Fruit fly (Drosophila melanogaster): ENCODE measurements around the gene muc.
A peak's percentile ranks its signal among the peaks of the same experiment; 100 is the strongest.

The muc gene

DNA sequence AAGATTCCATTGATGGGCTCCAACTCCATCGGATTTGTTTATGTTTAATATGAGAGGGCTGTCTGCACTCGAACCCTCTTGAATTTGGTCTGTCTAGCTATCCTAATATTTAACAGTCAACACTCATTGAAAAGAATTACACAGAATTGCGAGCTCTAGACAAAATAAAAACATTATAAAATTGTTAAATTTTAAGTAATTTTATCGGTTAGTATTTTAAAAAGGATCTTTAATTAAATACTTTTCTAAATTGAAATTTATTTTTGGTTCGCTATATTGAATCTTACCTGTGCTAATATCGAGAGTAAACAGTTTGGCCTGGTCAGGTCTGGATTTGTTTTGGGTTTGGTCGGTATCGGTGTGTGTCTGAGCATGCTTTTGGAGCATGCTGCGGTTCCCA, 25.0 kb upstream of the muc start (continued):
- TF ChIP-seq HLHmδ (GFP tag; optimal IDR thresholded peaks at IDR 0.05) (no peak), CG7963 (GFP tag; IDR thresholded peaks at IDR 0.05; ENCODE audit: partially characterized antibody) (no peak), Lim3 (GFP tag; IDR thresholded peaks at IDR 0.05) (peak; percentile 35; the same call in 1 of the 2 replicates), CG18262 (tag; optimal IDR thresholded peaks at IDR 0.05) (peak; percentile 72), Mrtf (GFP tag; IDR thresholded peaks at IDR 0.05) (peak; percentile 73; the same call in 1 of the 3 replicates), CG2116 (GFP tag; optimal IDR thresholded peaks at IDR 0.05) (peak; percentile 9), ato (GFP tag; IDR thresholded peaks at IDR 0.05; ENCODE audit: partially characterized antibody) (no peak), Rx (GFP tag; IDR thresholded peaks at IDR 0.05) (no peak), mld (GFP tag; IDR thresholded peaks at IDR 0.05; ENCODE audit: partially characterized antibody) (no peak), CG14441 (GFP tag; IDR thresholded peaks at IDR 0.05) (peak; percentile 78), prd (optimal IDR thresholded peaks at IDR 0.05) (no peak), prd (GFP tag; IDR thresholded peaks at IDR 0.05) (peak; percentile 84), crp (GFP tag; optimal IDR thresholded peaks at IDR 0.05) (no peak), MBD-R2 (GFP tag; IDR thresholded peaks at IDR 0.05) (peak; percentile 37; the same call in 1 of the 2 replicates), CG34376 (GFP tag; optimal IDR thresholded peaks at IDR 0.05) (no peak), phol (tag; optimal IDR thresholded peaks at IDR 0.05) (peak; percentile 65), trem (tag; optimal IDR thresholded peaks at IDR 0.05) (peak; percentile 37), CG13894 (tag; optimal IDR thresholded peaks at IDR 0.05) (peak; percentile 73), dan (GFP tag; IDR thresholded peaks at IDR 0.05) (no peak), ash1 (GFP tag; optimal IDR thresholded peaks at IDR 0.05) (no peak), Gsc (GFP tag; IDR thresholded peaks at IDR 0.05) (no peak), vnd (GFP tag; IDR thresholded peaks at IDR 0.05; ENCODE audit: partially characterized antibody) (no peak), CG17612 (GFP tag; IDR thresholded peaks at IDR 0.05) (0 out of 2 replicates have a peak, but pooled peaks have one; percentile 53), yki (optimal IDR thresholded peaks at IDR 0.05) (no peak), CG13624 (GFP tag; optimal IDR thresholded peaks at IDR 0.05) (no peak), CG17359 (tag; optimal IDR thresholded peaks at IDR 0.05) (peak; percentile 80), CG10959 (GFP tag; IDR thresholded peaks at IDR 0.05) (peak; percentile 66; the same call in 1 of the 2 replicates), Six4 (GFP tag; optimal IDR thresholded peaks at IDR 0.05) (peak; percentile 2), slou (GFP tag; optimal IDR thresholded peaks at IDR 0.05) (peak; percentile 12), Myb (GFP tag; optimal IDR thresholded peaks at IDR 0.05) (peak; percentile 15), stc (GFP tag; IDR thresholded peaks at IDR 0.05) (peak; percentile 78), otp (GFP tag; IDR thresholded peaks at IDR 0.05) (no peak), pan (optimal IDR thresholded peaks at IDR 0.05) (no peak), pan (GFP tag; optimal IDR thresholded peaks at IDR 0.05 in 1 of 2, IDR thresholded peaks at IDR 0.05 in 1 of 2) (peak in 1 of 2 experiments; percentile 86), hth (optimal IDR thresholded peaks at IDR 0.05) (no peak), CG12391 (tag; optimal IDR thresholded peaks at IDR 0.05) (peak; percentile 71), gsb (GFP tag; IDR thresholded peaks at IDR 0.05) (peak; percentile 46), CG6689 (GFP tag; IDR thresholded peaks at IDR 0.05) (peak; percentile 78), CG31365 (tag; optimal IDR thresholded peaks at IDR 0.05) (no peak), Side (GFP tag; optimal IDR thresholded peaks at IDR 0.05) (no peak), CG34422 (GFP tag; IDR thresholded peaks at IDR 0.05) (peak; percentile 73; the same call in 2 of the 3 replicates), nom (GFP tag; optimal IDR thresholded peaks at IDR 0.05) (no peak), CG7839 (tag; optimal IDR thresholded peaks at IDR 0.05) (peak; percentile 87), ATbp (GFP tag; optimal IDR thresholded peaks at IDR 0.05) (peak; percentile 52), nerfin-2 (GFP tag; IDR thresholded peaks at IDR 0.05; ENCODE audit: partially characterized antibody) (no peak), CTCF (GFP tag; optimal IDR thresholded peaks at IDR 0.05) (no peak), CG31224 (GFP tag; IDR thresholded peaks at IDR 0.05) (peak; percentile 63), E2f2 (GFP tag; IDR thresholded peaks at IDR 0.05) (peak; percentile 32; the same call in 1 of the 2 replicates), wdn (GFP tag; IDR thresholded peaks at IDR 0.05) (peak; percentile 68), dysf (GFP tag; IDR thresholded peaks at IDR 0.05) (peak; percentile 87), rib (GFP tag; IDR thresholded peaks at IDR 0.05) (peak; percentile 76; the same call in 1 of the 2 replicates), Opbp (GFP tag; IDR thresholded peaks at IDR 0.05; ENCODE audit: partially characterized antibody) (no peak)

All from whole organism, embryonic.